Worm (Caenorhabditis elegans) whole organism, young adult: ENCODE data around the gene dpy-6.
A peak's percentile ranks its signal among the peaks of the same experiment; 100 is the strongest.

Source experiments
- B0261.1 ChIP-seq: sonication (generic microtip); optimal IDR thresholded peaks from 2 replicates; lab custom pipeline; 2016; ENCODE audit warnings: mild to moderate bottlenecking, missing genetic modification characterization, moderate library complexity, missing compliant biosample characterization
- C06A6.2 ChIP-seq: fragments of 200-800 bp; sonication (Bioruptor generic); conservative IDR thresholded peaks from 2 replicates; pipeline ENCODE4 v1.3.6; 2022; ENCODE audit warnings: missing genetic modification characterization, missing compliant biosample characterization
- F22D6.2 ChIP-seq: sonication (generic microtip); optimal IDR thresholded peaks from 2 replicates; lab custom pipeline; 2016; ENCODE audit warnings: mild to moderate bottlenecking, missing genetic modification characterization, missing compliant biosample characterization
- F49E8.2 ChIP-seq: sonication (generic microtip); optimal IDR thresholded peaks from 3 replicates; lab custom pipeline; 2017; ENCODE audit warnings: missing genetic modification characterization, mild to moderate bottlenecking, missing compliant biosample characterization, antibody characterized with exemption, moderate library complexity; ENCODE audit not compliant: insufficient read depth
- K12H6.12 ChIP-seq: fragments of 200-800 bp; sonication (Bioruptor generic); optimal IDR thresholded peaks from 2 replicates; lab custom pipeline; 2018; ENCODE audit warnings: mild to moderate bottlenecking, missing genetic modification characterization, missing compliant biosample characterization
- T07F8.4 ChIP-seq: sonication (generic microtip); optimal IDR thresholded peaks from 2 replicates; lab custom pipeline; 2016; ENCODE audit warnings: mild to moderate bottlenecking, missing genetic modification characterization, moderate library complexity, missing compliant biosample characterization
- Y53G8AR.9 ChIP-seq: fragments of 200-800 bp; sonication (Bioruptor generic); conservative IDR thresholded peaks from 2 replicates; pipeline ENCODE4 v1.3.6; 2022; ENCODE audit warnings: missing genetic modification reagents, missing genetic modification characterization, missing compliant biosample characterization
- Y67H2A.10 ChIP-seq: fragments of 200-800 bp; sonication (Bioruptor generic); conservative IDR thresholded peaks from 2 replicates; pipeline ENCODE4 v1.3.6; 2022; ENCODE audit warnings: missing genetic modification reagents, missing genetic modification characterization, missing compliant biosample characterization
- ZK185.1 ChIP-seq: sonication (generic microtip); optimal IDR thresholded peaks from 2 replicates; lab custom pipeline; 2016; ENCODE audit warnings: mild to moderate bottlenecking, missing genetic modification characterization, missing compliant biosample characterization; ENCODE audit not compliant: poor library complexity, severe bottlenecking
- aptf-2 ChIP-seq: fragments of 200-800 bp; sonication (Bioruptor generic); conservative IDR thresholded peaks from 2 replicates; pipeline ENCODE4 v1.3.6; 2022; ENCODE audit warnings: missing genetic modification reagents, missing genetic modification characterization, missing compliant biosample characterization
- attf-6 ChIP-seq: fragments of 200-800 bp; sonication (Bioruptor generic); IDR thresholded peaks from 2 replicates; pipeline ENCODE4 v1.3.6; 2022; ENCODE audit warnings: missing genetic modification reagents, missing genetic modification characterization, missing compliant biosample characterization
- cebp-1 ChIP-seq, 2 experiments: fragments of 200-800 bp in 1 of 2; sonication (Bioruptor generic) in 1 of 2; sonication (generic microtip) in 1 of 2; IDR thresholded peaks in 1 of 2; optimal IDR thresholded peaks in 1 of 2; 2 replicates each; pipeline versions ENCODE4 v1.3.6 to Lab custom; 2017 to 2022; ENCODE audit warnings: missing compliant biosample characterization in 2 of 2, missing genetic modification characterization in 2 of 2, mild to moderate bottlenecking in 1 of 2, missing genetic modification reagents in 1 of 2, moderate library complexity in 1 of 2
- ceh-27 ChIP-seq: fragments of 200-800 bp; sonication (Bioruptor generic); optimal IDR thresholded peaks from 2 replicates; lab custom pipeline; 2018; ENCODE audit warnings: mild to moderate bottlenecking, missing genetic modification characterization, moderate library complexity, missing compliant biosample characterization
- ceh-79 ChIP-seq: sonication (generic microtip); optimal IDR thresholded peaks from 2 replicates; lab custom pipeline; 2017; ENCODE audit warnings: mild to moderate bottlenecking, missing genetic modification characterization, missing compliant biosample characterization
- chd-7 ChIP-seq: sonication (generic microtip); optimal IDR thresholded peaks from 2 replicates; lab custom pipeline; 2016; ENCODE audit warnings: mild to moderate bottlenecking, missing genetic modification characterization, moderate library complexity, missing compliant biosample characterization
- die-1 ChIP-seq: sonication (generic microtip); optimal IDR thresholded peaks from 2 replicates; lab custom pipeline; 2016; ENCODE audit warnings: missing genotype, mild to moderate bottlenecking, missing genetic modification characterization, missing compliant biosample characterization
- gei-17 ChIP-seq: fragments of 200-800 bp; sonication (Bioruptor generic); optimal IDR thresholded peaks from 2 replicates; lab custom pipeline; 2018; ENCODE audit warnings: mild to moderate bottlenecking, missing genetic modification characterization, missing compliant biosample characterization
- him-1 ChIP-seq: sonication (generic microtip); optimal IDR thresholded peaks from 2 replicates; lab custom pipeline; 2016; ENCODE audit warnings: missing genotype, missing genetic modification reagents, missing genetic modification characterization, missing compliant biosample characterization
- hmg-1.2 ChIP-seq: fragments of 200-800 bp; sonication (Bioruptor generic); IDR thresholded peaks from 2 replicates; pipeline ENCODE4 v1.3.6; 2022; ENCODE audit warnings: missing genetic modification reagents, missing genetic modification characterization, missing compliant biosample characterization
- hrde-1 ChIP-seq: sonication (generic microtip); optimal IDR thresholded peaks from 2 replicates; lab custom pipeline; 2016; ENCODE audit warnings: missing genetic modification characterization, mild to moderate bottlenecking, missing compliant biosample characterization, moderate library complexity, missing genotype, missing genetic modification reagents, borderline replicate concordance
- hsf-1 ChIP-seq: fragments of 200-800 bp; sonication (Bioruptor generic); IDR thresholded peaks from 2 replicates; pipeline ENCODE4 v1.3.6; 2022; ENCODE audit warnings: missing genetic modification reagents, missing genetic modification characterization, missing compliant biosample characterization
- lin-26 ChIP-seq: fragments of 200-800 bp; sonication (Bioruptor generic); IDR thresholded peaks from 2 replicates; pipeline ENCODE4 v1.3.6; 2022; ENCODE audit warnings: missing genetic modification reagents, missing genetic modification characterization, missing compliant biosample characterization
- lin-40 ChIP-seq: sonication (generic microtip); optimal IDR thresholded peaks from 2 replicates; lab custom pipeline; 2016; ENCODE audit warnings: missing genetic modification characterization, mild to moderate bottlenecking, missing compliant biosample characterization, missing genotype, missing genetic modification reagents
- lsy-27 ChIP-seq: sonication (generic microtip); optimal IDR thresholded peaks from 2 replicates; lab custom pipeline; 2017; ENCODE audit warnings: missing genetic modification characterization, mild to moderate bottlenecking, missing compliant biosample characterization, antibody characterized with exemption, missing genotype, borderline replicate concordance; ENCODE audit not compliant: insufficient read depth
- madf-3 ChIP-seq: fragments of 200-800 bp; sonication (Bioruptor generic); IDR thresholded peaks from 2 replicates; pipeline ENCODE4 v1.3.6; 2022; ENCODE audit warnings: missing genetic modification reagents, missing genetic modification characterization, missing compliant biosample characterization
- madf-6 ChIP-seq: fragments of 200-800 bp; sonication (Bioruptor generic); IDR thresholded peaks from 2 replicates; pipeline ENCODE4 v1.3.6; 2022; ENCODE audit warnings: missing genetic modification reagents, missing genetic modification characterization, missing compliant biosample characterization
- mcd-1 ChIP-seq: fragments of 200-800 bp; sonication (Bioruptor generic); IDR thresholded peaks from 2 replicates; pipeline ENCODE4 v1.3.6; 2022; ENCODE audit warnings: missing genetic modification reagents, missing genetic modification characterization, missing compliant biosample characterization
- mel-28 ChIP-seq: sonication (generic microtip); optimal IDR thresholded peaks from 2 replicates; lab custom pipeline; 2016; ENCODE audit warnings: borderline replicate concordance, mild to moderate bottlenecking, missing genetic modification characterization, missing compliant biosample characterization
- nhr-80 ChIP-seq: sonication (generic microtip); optimal IDR thresholded peaks from 2 replicates; lab custom pipeline; 2016; ENCODE audit warnings: missing genetic modification characterization, missing compliant biosample characterization
- pbrm-1 ChIP-seq: fragments of 200-800 bp; sonication (Bioruptor generic); IDR thresholded peaks from 2 replicates; pipeline ENCODE4 v1.3.6; 2022; ENCODE audit warnings: missing genetic modification reagents, missing genetic modification characterization, missing compliant biosample characterization
- sdz-38 ChIP-seq: sonication (generic microtip); optimal IDR thresholded peaks from 2 replicates; lab custom pipeline; 2016; ENCODE audit warnings: missing genotype, missing genetic modification characterization, missing compliant biosample characterization
- snpc-4 ChIP-seq, 5 experiments: fragments of 150-350 bp in 1 of 5; sonication (generic microtip) in 4 of 5; optimal IDR thresholded peaks; 2 replicates each; lab custom pipeline; 2014 to 2018; ENCODE audit warnings: missing genetic modification characterization in 5 of 5, missing biosample characterization in 3 of 5, antibody characterized with exemption in 2 of 5, mild to moderate bottlenecking in 2 of 5, missing compliant biosample characterization in 2 of 5, missing genotype in 2 of 5, moderate library complexity in 2 of 5, missing genetic modification reagents in 1 of 5
- somi-1 ChIP-seq: fragments of 200-800 bp; sonication (Bioruptor generic); optimal IDR thresholded peaks from 2 replicates; lab custom pipeline; 2018; ENCODE audit warnings: mild to moderate bottlenecking, missing genetic modification characterization, missing compliant biosample characterization
- tbx-9 ChIP-seq: sonication (generic microtip); optimal IDR thresholded peaks from 2 replicates; lab custom pipeline; 2016; ENCODE audit warnings: borderline replicate concordance, missing genetic modification characterization, inconsistent platforms, missing compliant biosample characterization
- tlf-1 ChIP-seq: fragments of 200-800 bp; sonication (Bioruptor generic); optimal IDR thresholded peaks from 2 replicates; lab custom pipeline; 2018; ENCODE audit warnings: mild to moderate bottlenecking, missing genetic modification characterization, missing compliant biosample characterization
- ztf-22 ChIP-seq: fragments of 200-800 bp; sonication (Bioruptor generic); optimal IDR thresholded peaks from 2 replicates; lab custom pipeline; 2018; ENCODE audit warnings: mild to moderate bottlenecking, missing genetic modification characterization, moderate library complexity, missing compliant biosample characterization
- ztf-28 ChIP-seq: fragments of 200-800 bp; sonication (Bioruptor generic); IDR thresholded peaks from 2 replicates; pipeline ENCODE4 v1.3.6; 2022; ENCODE audit warnings: missing genetic modification reagents, missing genetic modification characterization, missing compliant biosample characterization
- ztf-3 ChIP-seq: fragments of 200-800 bp; sonication (Bioruptor generic); optimal IDR thresholded peaks from 2 replicates; lab custom pipeline; 2018; ENCODE audit warnings: mild to moderate bottlenecking, missing genetic modification characterization, missing compliant biosample characterization
- ztf-6 ChIP-seq: fragments of 200-800 bp; sonication (Bioruptor generic); IDR thresholded peaks from 2 replicates; pipeline ENCODE4 v1.3.6; 2022; ENCODE audit warnings: missing genetic modification reagents, missing genetic modification characterization, missing compliant biosample characterization

dpy-6 gene

DNA sequence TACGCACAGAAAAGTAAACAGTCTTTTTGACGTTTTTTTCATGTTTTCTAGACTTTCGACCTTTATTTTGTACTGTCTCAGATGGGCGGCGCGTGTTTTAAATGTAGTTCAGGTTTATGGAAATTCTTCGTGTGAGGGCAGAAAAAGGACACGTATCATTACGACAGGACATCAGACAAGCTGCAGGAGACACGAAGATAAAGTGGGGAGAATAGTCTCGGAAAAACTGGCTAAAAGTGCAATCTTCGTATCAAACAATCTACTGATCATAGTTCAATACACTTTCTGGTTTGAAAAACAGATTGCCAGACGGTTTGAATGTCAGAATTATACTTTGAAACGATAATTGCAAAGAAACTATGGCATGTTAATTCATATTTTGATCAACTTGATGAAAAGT is 30.0 kb upstream of the dpy-6 start:
- TF ChIP-seq F49E8.2 (tag; lab: Kevin White, UChicago) (no peak), lin-40 (tag; lab: Kevin White, UChicago) (no peak), ceh-79 (tag; lab: Kevin White, UChicago) (no peak), ZK185.1 (no peak), hrde-1 (tag; lab: Kevin White, UChicago) (no peak), madf-3 (no peak), F22D6.2 (tag; lab: Kevin White, UChicago) (no peak), pbrm-1 (no peak), attf-6 (no peak), ztf-6 (no peak), hmg-1.2 (no peak), tlf-1 (GFP tag; lab: Kevin White, UChicago) (no peak), ceh-27 (GFP tag; lab: Kevin White, UChicago) (no peak)

DNA sequence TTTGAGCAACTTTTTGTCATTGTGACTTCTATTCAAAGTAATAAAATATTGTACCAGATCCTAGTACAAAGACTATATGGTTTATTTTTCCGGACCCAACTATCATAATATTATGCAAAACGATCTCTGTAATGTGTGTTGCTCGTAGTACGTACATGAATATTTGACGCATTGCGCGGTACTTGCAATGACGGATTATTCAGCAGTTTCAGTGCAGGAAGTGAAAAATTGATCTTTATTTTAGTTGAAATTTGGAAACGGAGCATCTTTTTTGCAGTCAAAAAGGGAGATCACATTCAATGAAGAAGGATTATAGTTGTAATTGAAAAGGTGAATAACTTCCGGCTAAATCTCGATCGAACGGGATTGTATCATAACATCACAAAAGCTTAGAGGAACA is 28.5 kb upstream of the dpy-6 start:
- TF ChIP-seq aptf-2 (GFP tag; lab: Robert Waterston, UW), result no peak
- TF ChIP-seq T07F8.4 (tag; lab: Kevin White, UChicago), result no peak
- no peak for TF ChIP-seq nhr-80
- TF ChIP-seq B0261.1, result no peak
- no peak for TF ChIP-seq ztf-22 (GFP tag; lab: Kevin White, UChicago)

- TF ChIP-seq Y67H2A.10 (GFP tag; lab: Robert Waterston, UW) (no peak), madf-6 (GFP tag; lab: Robert Waterston, UW) (no peak), him-1 (tag; lab: Kevin White, UChicago) (no peak), ztf-28 (GFP tag; lab: Robert Waterston, UW) (no peak), lsy-27 (tag; lab: Kevin White, UChicago) (no peak), F22D6.2 (tag; lab: Kevin White, UChicago) (no peak), tbx-9 (no peak)
These were observed 26.3 kb upstream of the dpy-6 start for ce11 chrX:8481716-8482115.

DNA sequence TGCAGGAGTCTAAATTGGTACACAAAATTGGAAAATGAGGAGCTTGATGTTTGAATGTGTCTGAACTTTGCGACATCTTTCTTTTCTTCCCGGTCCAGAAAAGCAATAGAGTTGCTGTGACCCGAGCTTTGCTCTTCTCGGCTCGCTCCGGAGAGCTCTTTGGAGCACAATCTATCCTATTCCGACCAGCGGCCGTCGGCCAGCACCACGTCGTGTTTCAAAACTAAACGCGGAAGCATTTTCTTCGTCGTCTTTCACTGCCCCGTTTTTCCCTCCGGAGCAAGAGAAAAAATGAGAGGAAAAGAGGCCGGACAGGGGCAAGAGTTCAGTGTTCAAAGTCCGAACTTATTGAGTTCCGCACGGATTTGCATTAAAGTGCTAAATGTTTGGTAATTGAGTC is 23.6 kb upstream of the dpy-6 start:
- TF ChIP-seq madf-3 (peak; percentile 66; the same call in 1 of the 2 replicates), sdz-38 (tag; lab: Kevin White, UChicago) (no peak), ztf-3 (GFP tag; lab: Kevin White, UChicago) (no peak), K12H6.12 (tag; lab: Kevin White, UChicago) (peak; percentile 2)

DNA sequence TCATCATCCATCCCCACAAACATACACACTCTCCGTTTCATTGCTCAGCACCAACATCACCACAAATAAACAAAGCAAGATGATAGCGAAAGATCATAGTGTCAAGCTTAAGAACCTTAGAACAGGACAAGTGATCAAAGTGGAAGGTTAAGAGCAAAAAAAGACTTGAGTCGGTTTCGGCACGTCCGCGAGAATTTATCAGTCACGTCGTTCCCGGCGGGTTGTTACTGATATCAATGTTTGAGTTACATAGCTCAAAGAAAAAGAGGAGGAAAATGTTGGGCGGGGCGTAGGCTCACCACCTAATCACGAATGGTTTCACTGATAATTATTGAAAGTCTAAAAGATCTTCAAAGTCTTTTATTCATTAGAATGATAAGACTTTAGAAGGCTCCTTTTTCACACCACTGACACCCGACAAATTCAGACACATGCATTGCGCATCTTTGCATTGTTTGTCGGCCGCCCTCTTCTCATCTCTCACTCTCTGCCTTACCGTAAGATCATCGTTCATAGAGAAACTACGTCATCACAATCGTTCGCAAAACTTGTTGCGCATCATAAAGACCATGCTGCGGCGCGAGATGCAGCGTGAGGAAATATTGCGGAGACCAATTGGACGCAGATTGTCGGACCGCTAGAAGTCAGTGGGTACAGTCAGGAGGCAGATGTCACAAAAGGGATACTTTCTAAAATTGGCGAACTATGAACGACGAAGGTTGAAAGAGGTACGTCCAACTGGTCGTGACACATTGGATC is 21.8 kb upstream of the dpy-6 start:
- peak; percentile 63 for TF ChIP-seq die-1 (tag; lab: Kevin White, UChicago)
- 0 out of 2 replicates have a peak, but pooled peaks have one; percentile 18 for TF ChIP-seq mcd-1 (GFP tag; lab: Robert Waterston, UW)
- TF ChIP-seq nhr-80, result peak; percentile 27
- TF ChIP-seq chd-7 (tag; lab: Kevin White, UChicago), result peak; percentile 58
- TF ChIP-seq somi-1 (GFP tag; lab: Kevin White, UChicago), result peak; percentile 81
- peak; percentile 51 for TF ChIP-seq ceh-27 (GFP tag; lab: Kevin White, UChicago)
- peak; percentile 48; the same call in 1 of the 2 replicates for TF ChIP-seq lin-26
- no peak for TF ChIP-seq madf-6 (GFP tag; lab: Robert Waterston, UW)
- no peak for TF ChIP-seq hsf-1 (GFP tag; lab: Robert Waterston, UW)
- no peak for TF ChIP-seq snpc-4 (GFP tag; optimal IDR thresholded peaks at IDR 0.05; lab: Kevin White, UChicago)
- peak in 1 of 4 experiments; percentile 3 for TF ChIP-seq snpc-4 (tag; optimal IDR thresholded peaks at IDR 0.05; lab: Kevin White, UChicago)
- TF ChIP-seq gei-17 (GFP tag; lab: Kevin White, UChicago), result peak; percentile 35
- no peak for TF ChIP-seq cebp-1 (GFP tag; IDR thresholded peaks at IDR 0.05; lab: Robert Waterston, UW)
- TF ChIP-seq cebp-1 (tag; optimal IDR thresholded peaks at IDR 0.05; lab: Kevin White, UChicago), result peak; percentile 49
- TF ChIP-seq Y53G8AR.9 (GFP tag; lab: Robert Waterston, UW), result 0 out of 2 replicates have a peak, but pooled peaks have one; percentile 20
- peak; percentile 82 for TF ChIP-seq lin-40 (tag; lab: Kevin White, UChicago)
- TF ChIP-seq F49E8.2 (tag; lab: Kevin White, UChicago), result no peak
- TF ChIP-seq mel-28 (tag; lab: Kevin White, UChicago), result no peak
- TF ChIP-seq C06A6.2 (GFP tag; lab: Robert Waterston, UW), result peak; percentile 79
